Fruit fly (Drosophila melanogaster) whole organism, embryonic: ENCODE measurements around the gene Pgm1.

ENCODE experiments used
- Ada2b ChIP-seq: fragments of 200-800 bp; sonication (Bioruptor generic); IDR thresholded peaks from 2 replicates; pipeline ENCODE4 v1.3.6; 2022; ENCODE audit warnings: missing biosample characterization, missing genetic modification characterization
- Bdp1 ChIP-seq: fragments of 200-800 bp; sonication (Bioruptor generic); optimal IDR thresholded peaks from 3 replicates; lab custom pipeline; 2016; ENCODE audit warnings: missing biosample characterization, missing genetic modification characterization
- CG10366 ChIP-seq: fragments of 200-800 bp; sonication (Bioruptor generic); IDR thresholded peaks from 2 replicates; pipeline ENCODE4 v1.3.6; 2022; ENCODE audit warnings: missing biosample characterization, missing genetic modification characterization
- CG12299 ChIP-seq: fragments of 200-800 bp; sonication (Bioruptor generic); optimal IDR thresholded peaks from 2 replicates; lab custom pipeline; 2018; ENCODE audit warnings: missing biosample characterization, mild to moderate bottlenecking, missing genetic modification characterization
- CG12659 ChIP-seq: fragments of 200-800 bp; sonication (Bioruptor generic); optimal IDR thresholded peaks from 3 replicates; lab custom pipeline; 2017; ENCODE audit warnings: mild to moderate bottlenecking, missing biosample characterization, missing genetic modification reagents, missing genetic modification characterization
- CG13287 ChIP-seq: fragments of 200-800 bp; sonication (Bioruptor generic); IDR thresholded peaks from 2 replicates; pipeline ENCODE4 v1.3.6; 2022; ENCODE audit warnings: missing biosample characterization, missing genetic modification characterization; ENCODE audit not compliant: partially characterized antibody
- CG14860 ChIP-seq: fragments of 200-800 bp; sonication (Bioruptor generic); IDR thresholded peaks from 3 replicates; pipeline ENCODE4 v1.3.6; 2022; ENCODE audit warnings: missing biosample characterization, missing genetic modification characterization; ENCODE audit not compliant: partially characterized antibody
- CG1529 ChIP-seq: fragments of 200-800 bp; sonication (Bioruptor generic); optimal IDR thresholded peaks from 3 replicates; lab custom pipeline; 2018; ENCODE audit warnings: missing biosample characterization, missing genetic modification characterization
- CG15514 ChIP-seq: fragments of 200-800 bp; sonication (Bioruptor generic); optimal IDR thresholded peaks from 3 replicates; lab custom pipeline; 2017; ENCODE audit warnings: missing biosample characterization, missing genetic modification characterization, mild to moderate bottlenecking, moderate library complexity, missing genetic modification reagents
- CG16815 ChIP-seq: fragments of 200-800 bp; sonication (Bioruptor generic); optimal IDR thresholded peaks from 3 replicates; lab custom pipeline; 2017; ENCODE audit warnings: missing biosample characterization, mild to moderate bottlenecking, missing genetic modification characterization
- CG17186 ChIP-seq: fragments of 200-800 bp; sonication (Bioruptor generic); optimal IDR thresholded peaks from 3 replicates; lab custom pipeline; 2017; ENCODE audit warnings: missing biosample characterization, missing genetic modification reagents, missing genetic modification characterization
- CG17385 ChIP-seq: fragments of 200-800 bp; sonication (Bioruptor generic); optimal IDR thresholded peaks from 3 replicates; lab custom pipeline; 2018; ENCODE audit warnings: missing biosample characterization, mild to moderate bottlenecking, missing genetic modification characterization
- CG17612 ChIP-seq: fragments of 200-800 bp; sonication (Bioruptor generic); IDR thresholded peaks from 2 replicates; pipeline ENCODE4 v1.3.6; 2022; ENCODE audit warnings: missing biosample characterization, missing genetic modification characterization
- CG18619 ChIP-seq: fragments of 200-800 bp; sonication (Bioruptor generic); optimal IDR thresholded peaks from 3 replicates; lab custom pipeline; 2017; ENCODE audit warnings: missing biosample characterization, mild to moderate bottlenecking, missing genetic modification characterization
- CG2875 ChIP-seq: fragments of 200-800 bp; sonication (Bioruptor generic); optimal IDR thresholded peaks from 2 replicates; lab custom pipeline; 2017; ENCODE audit warnings: missing biosample characterization, mild to moderate bottlenecking, missing genetic modification characterization, missing genetic modification reagents
- CG31224 ChIP-seq: fragments of 200-800 bp; sonication (Bioruptor generic); IDR thresholded peaks from 2 replicates; pipeline ENCODE4 v1.3.6; 2022; ENCODE audit warnings: missing biosample characterization, missing genetic modification characterization
- CG4730 ChIP-seq: fragments of 200-800 bp; sonication (Bioruptor generic); IDR thresholded peaks from 2 replicates; pipeline ENCODE4 v1.3.6; 2022; ENCODE audit warnings: missing biosample characterization, missing genetic modification characterization
- CG5180 ChIP-seq: fragments of 200-800 bp; sonication (Bioruptor generic); optimal IDR thresholded peaks from 3 replicates; lab custom pipeline; 2017; ENCODE audit warnings: missing biosample characterization, missing genetic modification characterization, mild to moderate bottlenecking, moderate library complexity, missing genetic modification reagents
- CG6791 ChIP-seq: fragments of 200-800 bp; sonication (Bioruptor generic); IDR thresholded peaks from 3 replicates; pipeline ENCODE4 v1.3.6; 2022; ENCODE audit warnings: missing biosample characterization, missing genetic modification characterization; ENCODE audit not compliant: partially characterized antibody
- CG7963 ChIP-seq: fragments of 200-800 bp; sonication (Bioruptor generic); IDR thresholded peaks from 3 replicates; pipeline ENCODE4 v1.3.6; 2022; ENCODE audit warnings: missing biosample characterization, missing genetic modification characterization; ENCODE audit not compliant: partially characterized antibody
- CG9215 ChIP-seq: fragments of 200-800 bp; sonication (Bioruptor generic); IDR thresholded peaks from 2 replicates; pipeline ENCODE4 v1.3.6; 2022; ENCODE audit warnings: missing biosample characterization, missing genetic modification characterization
- Camta ChIP-seq: fragments of 200-800 bp; sonication (Bioruptor generic); optimal IDR thresholded peaks from 2 replicates; lab custom pipeline; 2016; ENCODE audit warnings: missing biosample characterization, missing genetic modification characterization
- Drgx ChIP-seq: fragments of 200-800 bp; sonication (Bioruptor generic); IDR thresholded peaks from 2 replicates; pipeline ENCODE4 v1.3.6; 2022; ENCODE audit warnings: missing biosample characterization, missing genetic modification characterization
- E2f1 ChIP-seq: fragments of 200-800 bp; sonication (Bioruptor generic); IDR thresholded peaks from 2 replicates; pipeline ENCODE4 v1.3.6; 2022; ENCODE audit warnings: missing biosample characterization, missing genetic modification characterization
- ERR ChIP-seq: fragments of 200-800 bp; sonication (Bioruptor generic); optimal IDR thresholded peaks from 2 replicates; lab custom pipeline; 2016; ENCODE audit warnings: missing biosample characterization, missing genetic modification characterization
- Fer3 ChIP-seq: fragments of 200-800 bp; sonication (Bioruptor generic); optimal IDR thresholded peaks from 2 replicates; lab custom pipeline; 2018; ENCODE audit warnings: missing biosample characterization, mild to moderate bottlenecking, missing genetic modification characterization, moderate library complexity
- H2.0 ChIP-seq: fragments of 200-800 bp; sonication (Bioruptor generic); IDR thresholded peaks from 2 replicates; pipeline ENCODE4 v1.3.6; 2022; ENCODE audit warnings: missing biosample characterization, missing genetic modification characterization
- Med ChIP-seq: fragments of 200-800 bp; sonication (Bioruptor generic); peaks from one replicate; lab custom pipeline; 2016; ENCODE audit warnings: missing biosample characterization, missing genetic modification characterization, mild to moderate bottlenecking, inconsistent platforms, moderate library complexity
- Pdp1 ChIP-seq, 2 experiments: fragments of 200-800 bp; sonication (Bioruptor generic); optimal IDR thresholded peaks; 3 replicates each; lab custom pipeline; 2016; ENCODE audit warnings: missing biosample characterization in 2 of 2, missing genetic modification characterization in 2 of 2, mild to moderate bottlenecking in 1 of 2, moderate library complexity in 1 of 2
- Scr ChIP-seq: fragments of 200-800 bp; sonication (Bioruptor generic); IDR thresholded peaks from 2 replicates; pipeline ENCODE4 v1.3.6; 2022; ENCODE audit warnings: missing biosample characterization, missing genetic modification characterization; ENCODE audit not compliant: partially characterized antibody
- Xrp1 ChIP-seq: fragments of 200-800 bp; sonication (Bioruptor generic); IDR thresholded peaks from 2 replicates; pipeline ENCODE4 v1.3.6; 2022; ENCODE audit warnings: missing biosample characterization, missing genetic modification characterization
- bab2 ChIP-seq: fragments of 200-800 bp; sonication (Bioruptor generic); optimal IDR thresholded peaks from 2 replicates; lab custom pipeline; 2016; ENCODE audit warnings: missing biosample characterization, missing genetic modification characterization
- chif ChIP-seq, 2 experiments: fragments of 200-800 bp; sonication (Bioruptor generic); optimal IDR thresholded peaks; 3 replicates each; lab custom pipeline; 2016; ENCODE audit warnings: missing biosample characterization in 2 of 2, missing genetic modification characterization in 2 of 2
- croc ChIP-seq: fragments of 200-800 bp; sonication (Bioruptor generic); conservative IDR thresholded peaks from 3 replicates; pipeline ENCODE4 v1.3.6; 2022; ENCODE audit warnings: missing biosample characterization, missing genetic modification characterization
- en ChIP-seq: fragments of 200-800 bp; sonication (Bioruptor generic); optimal IDR thresholded peaks from 2 replicates; lab custom pipeline; 2016; ENCODE audit warnings: missing biosample characterization, missing genetic modification characterization
- fru ChIP-seq: fragments of >200 bp; optimal IDR thresholded peaks from 2 replicates; lab custom pipeline; 2017
- gce ChIP-seq: fragments of 200-800 bp; sonication (Bioruptor generic); IDR thresholded peaks from 3 replicates; pipeline ENCODE4 v1.3.6; 2022; ENCODE audit warnings: missing biosample characterization, missing genetic modification characterization
- gcm2 ChIP-seq: fragments of 200-800 bp; sonication (Bioruptor generic); optimal IDR thresholded peaks from 2 replicates; lab custom pipeline; 2016; ENCODE audit warnings: missing biosample characterization, missing genetic modification characterization
- gsb-n ChIP-seq: fragments of 200-800 bp; sonication (Bioruptor generic); optimal IDR thresholded peaks from 3 replicates; lab custom pipeline; 2018; ENCODE audit warnings: missing biosample characterization, mild to moderate bottlenecking, missing genetic modification characterization
- hbn ChIP-seq: fragments of 200-800 bp; sonication (Bioruptor generic); IDR thresholded peaks from 2 replicates; pipeline ENCODE4 v1.3.6; 2022; ENCODE audit warnings: missing biosample characterization, missing genetic modification characterization; ENCODE audit not compliant: partially characterized antibody
- her ChIP-seq: fragments of 200-800 bp; sonication (Bioruptor generic); optimal IDR thresholded peaks from 2 replicates; lab custom pipeline; 2016; ENCODE audit warnings: missing biosample characterization, missing genetic modification characterization
- ind ChIP-seq: fragments of 200-800 bp; sonication (Bioruptor generic); optimal IDR thresholded peaks from 3 replicates; lab custom pipeline; 2016; ENCODE audit warnings: missing biosample characterization, missing genetic modification characterization
- p53 ChIP-seq: fragments of 200-800 bp; sonication (Bioruptor generic); optimal IDR thresholded peaks from 2 replicates; lab custom pipeline; 2016; ENCODE audit warnings: missing biosample characterization, missing genetic modification characterization
- pnt ChIP-seq: fragments of 200-800 bp; sonication (Bioruptor generic); optimal IDR thresholded peaks from 3 replicates; lab custom pipeline; 2016; ENCODE audit warnings: missing biosample characterization, missing genetic modification characterization
- slou ChIP-seq: fragments of 200-800 bp; sonication (Bioruptor generic); optimal IDR thresholded peaks from 3 replicates; lab custom pipeline; 2016; ENCODE audit warnings: missing biosample characterization, missing genetic modification characterization
- ssp ChIP-seq: fragments of 200-800 bp; sonication (Bioruptor generic); IDR thresholded peaks from 2 replicates; pipeline ENCODE4 v1.3.6; 2022; ENCODE audit warnings: missing biosample characterization, missing genetic modification characterization
- stc ChIP-seq: fragments of 200-800 bp; sonication (Bioruptor generic); IDR thresholded peaks from 2 replicates; pipeline ENCODE4 v1.3.6; 2022; ENCODE audit warnings: missing biosample characterization, missing genetic modification characterization
- tna ChIP-seq: fragments of 200-800 bp; sonication (Bioruptor generic); IDR thresholded peaks from 2 replicates; pipeline ENCODE4 v1.3.6; 2022; ENCODE audit warnings: missing biosample characterization, missing genetic modification characterization; ENCODE audit not compliant: partially characterized antibody
- vfl ChIP-seq: fragments of 200-800 bp; sonication (Bioruptor generic); optimal IDR thresholded peaks from 2 replicates; lab custom pipeline; 2016; ENCODE audit warnings: missing biosample characterization, missing genetic modification characterization
- zen ChIP-seq: fragments of 200-800 bp; sonication (Bioruptor generic); optimal IDR thresholded peaks from 3 replicates; lab custom pipeline; 2018; ENCODE audit warnings: missing biosample characterization, mild to moderate bottlenecking, missing genetic modification characterization, moderate library complexity

The Pgm1 gene

DNA sequence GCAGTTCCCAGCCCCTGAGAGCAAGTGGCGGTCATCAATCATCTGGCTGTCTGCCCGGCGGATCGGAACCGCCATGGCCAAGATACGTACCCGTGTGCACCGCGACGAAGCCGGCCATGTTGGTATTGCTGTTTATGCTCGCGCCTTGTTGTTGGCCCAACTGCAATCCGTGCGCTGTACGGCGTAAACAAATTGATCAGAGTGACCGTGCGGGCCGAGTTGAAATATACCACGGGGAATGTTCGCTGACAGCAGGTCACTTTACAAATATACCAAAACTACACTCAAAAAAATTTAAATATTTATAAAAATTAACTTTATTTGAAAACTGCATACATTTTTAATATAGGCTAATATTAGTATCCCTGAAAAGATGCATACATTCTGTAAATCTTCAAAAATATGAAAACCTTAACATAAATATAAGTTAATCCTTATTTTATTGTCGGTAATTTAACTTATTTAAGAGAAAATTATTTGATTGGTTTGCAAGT, 41.0 kb downstream of the Pgm1 start, which contains the start of gene Tasp1 (continued):
- peak; percentile 36 for TF ChIP-seq ind (GFP tag; lab: Kevin White, UChicago)
- peak; percentile 67 for TF ChIP-seq stc (GFP tag; lab: Robert Waterston, UW)
- peak; percentile 23; the same call in 1 of the 2 replicates for TF ChIP-seq hbn (GFP tag; lab: Robert Waterston, UW)
- peak; percentile 50; the same call in 1 of the 3 replicates for TF ChIP-seq gce (GFP tag; lab: Robert Waterston, UW)
- no peak for TF ChIP-seq her (GFP tag; lab: Kevin White, UChicago)
- TF ChIP-seq Med (GFP tag; lab: Kevin White, UChicago): peak; percentile 77
- no peak for TF ChIP-seq gsb-n
- no peak for TF ChIP-seq p53 (GFP tag; lab: Kevin White, UChicago)
- TF ChIP-seq croc (GFP tag; lab: Robert Waterston, UW): 0 out of 3 replicates have a peak, but pooled peaks have one; percentile 28
- no peak for TF ChIP-seq CG2875
- no peak for TF ChIP-seq en
- TF ChIP-seq CG18619: peak; percentile 56
- peak; percentile 47 for TF ChIP-seq ssp (GFP tag; lab: Robert Waterston, UW)
- peak; percentile 36 for TF ChIP-seq Drgx (GFP tag; lab: Robert Waterston, UW)
- TF ChIP-seq CG17612 (GFP tag; lab: Robert Waterston, UW): no peak
- TF ChIP-seq zen (tag; lab: Kevin White, UChicago): peak; percentile 54
- TF ChIP-seq chif (GFP tag; optimal IDR thresholded peaks at IDR 0.05; lab: Kevin White, UChicago): no peak
- no peak for TF ChIP-seq fru (lab: Kevin White, UChicago)
- peak; percentile 79 for TF ChIP-seq E2f1 (GFP tag; lab: Robert Waterston, UW)
- TF ChIP-seq CG12299: peak; percentile 32
- no peak for TF ChIP-seq CG5180 (GFP tag; lab: Kevin White, UChicago)
- TF ChIP-seq CG4730 (GFP tag; lab: Robert Waterston, UW): peak; percentile 61; the same call in 1 of the 2 replicates
- TF ChIP-seq CG17385 (GFP tag; lab: Kevin White, UChicago): peak; percentile 7
- TF ChIP-seq CG16815 (GFP tag; lab: Kevin White, UChicago): peak; percentile 5
- TF ChIP-seq pnt (GFP tag; lab: Kevin White, UChicago): no peak
- peak; percentile 46; the same call in 1 of the 2 replicates for TF ChIP-seq CG13287 (GFP tag; lab: Robert Waterston, UW)
- peak; percentile 75 for TF ChIP-seq CG12659
- no peak for TF ChIP-seq gcm2 (GFP tag; lab: Kevin White, UChicago)
- TF ChIP-seq CG1529 (GFP tag; lab: Kevin White, UChicago): no peak
- TF ChIP-seq Camta (GFP tag; lab: Kevin White, UChicago): no peak
- TF ChIP-seq vfl (GFP tag; lab: Kevin White, UChicago): peak; percentile 48
- no peak for TF ChIP-seq CG14860
- no peak for TF ChIP-seq CG7963 (GFP tag; lab: Robert Waterston, UW)
- TF ChIP-seq Ada2b (GFP tag; lab: Robert Waterston, UW): peak; percentile 62
- TF ChIP-seq Bdp1 (GFP tag; lab: Kevin White, UChicago): peak; percentile 20
- TF ChIP-seq CG17186 (GFP tag; lab: Kevin White, UChicago): peak; percentile 5
- peak; percentile 58 for TF ChIP-seq CG15514
- peak; percentile 79 for TF ChIP-seq Xrp1
- peak; percentile 23; the same call in 1 of the 2 replicates for TF ChIP-seq Scr (GFP tag; lab: Robert Waterston, UW)
- no peak for TF ChIP-seq tna
- peak; percentile 60 for TF ChIP-seq CG31224
- no peak; the same call in 2 of the 3 replicates for TF ChIP-seq CG6791
- TF ChIP-seq CG9215 (GFP tag; lab: Robert Waterston, UW): no peak
- TF ChIP-seq ERR (GFP tag; lab: Kevin White, UChicago): no peak
- no peak for TF ChIP-seq bab2 (GFP tag; lab: Kevin White, UChicago)
- TF ChIP-seq H2.0 (GFP tag; lab: Robert Waterston, UW): peak; percentile 59
- TF ChIP-seq slou (GFP tag; lab: Kevin White, UChicago): no peak
- TF ChIP-seq CG10366 (GFP tag; lab: Robert Waterston, UW): peak; percentile 38; the same call in 1 of the 2 replicates
- peak in 1 of 2 experiments; percentile 49 for TF ChIP-seq Pdp1 (GFP tag; optimal IDR thresholded peaks at IDR 0.05; lab: Kevin White, UChicago)
- TF ChIP-seq Fer3 (tag; lab: Kevin White, UChicago): no peak
